Worm (Caenorhabditis elegans) whole organism, midembryonic: ENCODE results near the gene lips-2.
A peak's percentile ranks its signal among the peaks of the same experiment; 100 is the strongest.
"Not testable (repeated sequence)": the region's sequence is repeated elsewhere in the genome, so short reads cannot be mapped to it uniquely, and the experiment has no call there.

Source experiments
- T22C8.4 ChIP-seq: fragments of 200-800 bp; sonication (Bioruptor generic); IDR thresholded peaks from 2 replicates; pipeline ENCODE4 v1.3.6; 2022; ENCODE audit warnings: missing genetic modification characterization, missing compliant biosample characterization
- cog-1 ChIP-seq: sonication (generic microtip); optimal IDR thresholded peaks from 2 replicates; lab custom pipeline; 2016; ENCODE audit warnings: missing genetic modification characterization, missing compliant biosample characterization
- flt-1 ChIP-seq: fragments of 200-800 bp; sonication (Bioruptor generic); IDR thresholded peaks from 2 replicates; pipeline ENCODE4 v1.3.6; 2022; ENCODE audit warnings: missing genetic modification characterization, missing compliant biosample characterization
- klf-2 ChIP-seq: fragments of 200-800 bp; sonication (Bioruptor generic); conservative IDR thresholded peaks from 2 replicates; pipeline ENCODE4 v1.3.6; 2022; ENCODE audit warnings: missing genetic modification reagents, missing genetic modification characterization, missing compliant biosample characterization
- med-1 ChIP-seq: sonication (generic microtip); optimal IDR thresholded peaks from 2 replicates; lab custom pipeline; 2017; ENCODE audit warnings: missing genetic modification characterization, mild to moderate bottlenecking, missing compliant biosample characterization, antibody characterized with exemption, missing genetic modification reagents; ENCODE audit not compliant: insufficient read depth
- ref-1 ChIP-seq: fragments of 200-800 bp; sonication (Bioruptor generic); conservative IDR thresholded peaks from 2 replicates; pipeline ENCODE4 v1.3.6; 2022; ENCODE audit warnings: missing genetic modification reagents, missing genetic modification characterization, missing compliant biosample characterization
- tab-1 ChIP-seq: fragments of 200-800 bp; sonication (Bioruptor generic); IDR thresholded peaks from 2 replicates; pipeline ENCODE4 v1.3.6; 2022; ENCODE audit warnings: missing genetic modification characterization, missing compliant biosample characterization
- ztf-23 ChIP-seq: fragments of 200-800 bp; sonication (Bioruptor generic); IDR thresholded peaks from 2 replicates; pipeline ENCODE4 v1.3.6; 2022; ENCODE audit warnings: missing genetic modification reagents, missing genetic modification characterization, missing compliant biosample characterization
- ztf-29 ChIP-seq: fragments of 200-800 bp; sonication (Bioruptor generic); IDR thresholded peaks from 2 replicates; pipeline ENCODE4 v1.3.6; 2022; ENCODE audit warnings: missing genetic modification reagents, missing genetic modification characterization, missing compliant biosample characterization

lips-2 gene

DNA sequence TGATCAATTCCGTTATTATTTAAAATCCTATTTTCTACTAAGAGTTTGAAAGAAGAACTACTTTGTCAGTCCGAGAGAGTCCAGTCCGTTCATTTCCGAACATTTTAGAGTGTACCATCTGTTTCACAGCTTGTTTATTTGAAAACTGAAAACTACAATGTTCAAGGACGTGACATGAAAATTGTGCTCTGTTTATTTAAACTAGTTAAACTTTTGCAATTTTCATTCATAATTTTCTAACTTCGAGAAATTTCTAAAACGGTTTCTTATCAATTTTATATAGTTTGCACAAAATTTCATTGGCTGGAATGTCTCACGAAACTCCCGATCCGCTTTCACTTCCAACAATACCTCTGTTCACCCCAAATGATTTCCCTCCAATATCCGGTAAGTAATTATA is 5.1 kb upstream of the lips-2 start, which contains the start of gene C04B4.1:
C04B4.1 (plus strand) TSS at position 301 of the 400 bp plus-strand sequence.
- TF ChIP-seq tab-1 (no peak), ztf-29 (GFP tag; lab: Robert Waterston, UW) (no peak), flt-1 (GFP tag; lab: Robert Waterston, UW) (no peak), klf-2 (GFP tag; lab: Robert Waterston, UW) (no peak), ztf-23 (no peak), T22C8.4 (no peak), med-1 (GFP tag; lab: Kevin White, UChicago) (no peak), cog-1 (tag; lab: Kevin White, UChicago) (no peak), ref-1 (GFP tag; lab: Robert Waterston, UW) (no peak)

DNA sequence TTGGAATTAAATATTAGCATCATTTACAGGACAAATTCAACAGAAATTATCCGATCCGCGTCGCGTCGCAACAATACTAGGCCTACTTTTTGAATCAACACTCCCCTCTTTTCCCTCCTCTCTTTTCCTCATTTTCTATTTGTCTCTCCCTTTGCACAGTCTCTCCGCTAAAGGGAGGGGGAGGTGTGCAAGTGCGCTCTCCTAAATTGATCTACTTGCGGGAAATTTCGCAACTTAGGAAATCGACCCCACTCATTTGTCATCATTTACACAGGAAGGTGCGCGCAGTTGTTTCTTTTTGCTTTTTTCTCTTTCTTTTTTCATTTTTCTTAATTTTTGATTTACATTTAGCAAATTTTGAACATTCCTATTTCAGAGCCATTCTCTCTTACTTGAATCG is 2.7 kb upstream of the lips-2 start, which contains the start of gene C04B4.2:
C04B4.2 (plus strand) TSS at position 371 of the 400 bp plus-strand sequence.
- 0 out of 2 replicates have a peak, but pooled peaks have one; percentile 29 for TF ChIP-seq klf-2 (GFP tag; lab: Robert Waterston, UW)
- TF ChIP-seq ref-1 (GFP tag; lab: Robert Waterston, UW), result no peak

DNA sequence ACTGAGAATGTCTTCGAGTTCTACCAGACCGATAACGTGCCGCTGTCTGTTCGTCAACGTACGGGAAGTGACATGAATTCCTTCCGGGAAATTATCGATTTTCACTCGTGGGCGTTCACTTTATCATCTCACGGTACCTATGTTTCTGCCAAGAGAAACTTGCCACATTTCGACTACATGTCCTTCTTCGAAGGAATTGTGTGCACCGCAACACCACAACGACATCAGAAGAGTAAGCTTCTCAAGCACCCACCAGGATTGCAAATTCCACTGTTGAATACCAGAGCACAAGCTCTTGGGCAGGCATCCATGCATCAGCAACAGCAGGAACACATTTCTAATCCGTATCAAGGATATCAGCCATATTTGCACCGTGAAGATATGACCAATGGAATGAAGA is 1.4 kb upstream of the lips-2 start:
- no peak for TF ChIP-seq tab-1

DNA sequence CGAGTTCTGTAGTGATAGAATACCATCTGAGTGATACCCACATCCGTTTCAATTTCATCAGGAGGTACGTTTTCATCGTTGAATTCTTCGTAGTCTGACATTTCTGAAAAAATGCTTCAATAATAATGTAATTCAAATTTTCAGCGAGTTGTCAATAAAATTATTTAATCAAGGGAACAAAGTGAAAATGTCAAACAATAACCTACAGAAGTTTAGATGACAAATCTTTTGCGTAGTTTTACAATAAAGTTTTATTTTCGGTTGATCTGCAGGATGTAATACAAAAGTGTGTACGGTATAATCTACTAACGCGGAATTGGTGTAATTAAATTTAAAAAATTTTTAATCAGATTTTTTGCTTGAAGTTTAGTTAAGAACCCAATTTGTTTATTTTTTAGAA is 2.7 kb downstream of the lips-2 start, which contains the start of gene C04B4.5:
C04B4.5 (minus strand) TSS at position 101 of the 400 bp plus-strand sequence.
- TF ChIP-seq klf-2 (GFP tag; lab: Robert Waterston, UW) (no peak), ztf-29 (GFP tag; lab: Robert Waterston, UW) (no peak), cog-1 (tag; lab: Kevin White, UChicago) (no peak), flt-1 (GFP tag; lab: Robert Waterston, UW) (no peak), tab-1 (no peak), ref-1 (GFP tag; lab: Robert Waterston, UW) (no peak), ztf-23 (no peak), med-1 (GFP tag; lab: Kevin White, UChicago) (no peak), T22C8.4 (no peak)

DNA sequence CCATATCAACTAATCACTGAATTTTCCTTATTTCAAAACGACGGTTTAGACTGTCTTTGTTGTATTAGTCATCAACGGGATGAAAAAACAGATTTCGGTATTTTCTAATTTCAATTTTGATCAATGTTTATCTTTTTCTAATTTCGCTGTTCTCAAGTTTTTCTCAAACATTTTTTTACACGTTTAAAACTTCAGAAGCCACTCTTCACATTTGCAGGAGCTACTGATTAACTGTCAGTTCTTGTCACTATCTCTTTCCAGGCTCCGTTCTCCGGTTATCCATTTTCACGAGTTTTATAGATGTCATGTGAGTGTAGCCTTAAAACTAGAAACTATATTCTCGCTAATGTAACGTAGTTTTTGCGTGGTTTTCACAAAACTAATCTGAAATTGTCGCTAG is 4.9 kb downstream of the lips-2 start, which contains the start of gene C04B4.4:
C04B4.4 (plus strand) TSS at position 301 of the 400 bp plus-strand sequence.
- TF ChIP-seq tab-1 (no peak), T22C8.4 (no peak), ref-1 (GFP tag; lab: Robert Waterston, UW) (no peak), flt-1 (GFP tag; lab: Robert Waterston, UW) (no peak), cog-1 (tag; lab: Kevin White, UChicago) (no peak), ztf-23 (no peak), ztf-29 (GFP tag; lab: Robert Waterston, UW) (no peak), klf-2 (GFP tag; lab: Robert Waterston, UW) (no peak), med-1 (GFP tag; lab: Kevin White, UChicago) (no peak)

DNA sequence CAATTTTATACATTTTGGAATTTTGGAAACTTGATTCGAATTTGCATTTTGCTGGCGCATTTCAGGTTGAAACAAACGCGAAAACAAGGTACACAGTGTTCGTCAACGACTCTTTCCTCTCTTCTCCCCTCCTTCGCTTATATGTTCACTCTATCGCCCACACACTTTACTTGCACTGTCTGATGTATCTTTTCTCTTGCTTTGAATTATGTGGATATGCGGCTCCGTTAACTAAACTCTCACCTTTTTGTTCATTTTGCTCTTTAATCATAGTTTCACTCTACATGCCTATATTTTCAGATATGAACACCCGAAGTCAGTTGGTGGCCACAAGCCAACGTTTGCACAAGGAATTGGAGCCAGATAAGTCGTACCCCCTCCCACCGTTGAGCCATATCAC is 8.7 kb downstream of the lips-2 start, which contains the start of gene W06D11.1:
W06D11.1 (plus strand) TSS at position 301 of the 400 bp plus-strand sequence.
- TF ChIP-seq flt-1 (GFP tag; lab: Robert Waterston, UW) (no peak), T22C8.4 (no peak), cog-1 (tag; lab: Kevin White, UChicago) (no peak), ztf-29 (GFP tag; lab: Robert Waterston, UW) (no peak), tab-1 (no peak), klf-2 (GFP tag; lab: Robert Waterston, UW) (no peak), med-1 (GFP tag; lab: Kevin White, UChicago) (no peak), ref-1 (GFP tag; lab: Robert Waterston, UW) (no peak), ztf-23 (no peak)

DNA sequence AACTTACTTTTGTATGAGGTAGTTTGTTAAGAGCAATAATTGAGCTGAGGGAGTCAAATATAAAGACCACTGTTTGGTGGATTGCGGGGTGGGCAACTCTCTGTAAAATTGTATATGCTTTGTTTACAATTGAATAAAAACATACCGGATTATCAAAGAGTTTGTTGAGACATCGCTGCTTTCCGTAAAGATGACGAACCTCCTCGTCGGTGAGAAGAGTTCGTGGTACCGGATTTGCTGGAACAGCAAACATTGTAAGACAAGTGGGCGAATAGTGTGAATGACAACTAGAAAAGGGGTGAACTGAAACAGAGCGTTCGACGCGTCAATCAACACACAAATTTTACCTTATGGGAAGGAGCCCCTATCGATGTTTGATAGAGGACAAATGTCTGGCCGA is 10.8 kb downstream of the lips-2 start, which contains the start of gene W06D11.2:
W06D11.2 (minus strand) TSS at position 339 of the 400 bp plus-strand sequence.
- TF ChIP-seq klf-2 (GFP tag; lab: Robert Waterston, UW), result no peak
- TF ChIP-seq ztf-23, result no peak
- no peak for TF ChIP-seq cog-1 (tag; lab: Kevin White, UChicago)
- no peak for TF ChIP-seq med-1 (GFP tag; lab: Kevin White, UChicago)
- TF ChIP-seq flt-1 (GFP tag; lab: Robert Waterston, UW), result no peak
- TF ChIP-seq T22C8.4, result no peak
- no peak for TF ChIP-seq tab-1
- TF ChIP-seq ztf-29 (GFP tag; lab: Robert Waterston, UW), result no peak
- TF ChIP-seq ref-1 (GFP tag; lab: Robert Waterston, UW), result no peak

DNA sequence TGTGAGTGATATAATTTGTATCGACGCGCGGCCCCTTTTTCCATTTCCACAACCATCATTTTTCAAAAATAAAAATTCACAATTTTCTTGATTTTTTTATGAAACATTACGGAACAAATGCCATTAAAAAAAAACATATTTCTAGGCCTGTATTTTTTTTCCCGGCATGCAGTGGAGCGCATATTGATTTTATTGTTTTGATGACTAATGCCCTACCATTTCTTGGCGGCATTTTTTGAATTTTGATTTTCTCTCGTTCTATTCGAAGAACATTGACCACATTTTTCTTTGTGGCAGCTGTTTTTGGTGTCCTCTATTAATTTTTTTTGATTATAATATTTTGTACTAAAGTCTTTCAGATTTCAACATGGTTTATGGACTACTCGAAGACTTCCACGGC is 12.7 kb downstream of the lips-2 start, which contains the start of gene W06D11.3:
W06D11.3 (plus strand) TSS at position 360 of the 400 bp plus-strand sequence.
- TF ChIP-seq tab-1 (no peak), ref-1 (GFP tag; lab: Robert Waterston, UW) (no peak), ztf-29 (GFP tag; lab: Robert Waterston, UW) (no peak), med-1 (GFP tag; lab: Kevin White, UChicago) (no peak), T22C8.4 (no peak), ztf-23 (no peak)

DNA sequence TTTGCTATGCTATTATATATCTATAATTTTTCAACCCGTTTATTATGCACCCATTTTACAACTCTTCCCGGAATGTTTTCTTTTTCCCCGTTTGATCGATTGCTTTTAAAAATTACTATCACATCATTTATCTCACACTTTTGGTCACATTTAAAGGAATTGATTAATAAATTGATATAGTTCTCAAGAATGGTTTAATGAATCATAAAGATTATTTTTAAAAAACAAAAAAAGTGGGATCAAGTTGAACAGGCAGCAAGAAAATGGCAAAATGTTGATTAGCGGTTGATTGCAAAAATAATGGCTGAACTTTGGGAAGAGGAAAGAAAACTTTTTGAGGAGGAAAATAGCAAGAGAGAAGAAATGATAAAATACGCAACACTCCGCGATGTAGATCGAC is 14.2 kb downstream of the lips-2 start, which contains the start of gene W06D11.5:
W06D11.5 (plus strand) TSS at position 301 of the 400 bp plus-strand sequence.
- TF ChIP-seq tab-1 (no peak), med-1 (GFP tag; lab: Kevin White, UChicago) (no peak)

DNA sequence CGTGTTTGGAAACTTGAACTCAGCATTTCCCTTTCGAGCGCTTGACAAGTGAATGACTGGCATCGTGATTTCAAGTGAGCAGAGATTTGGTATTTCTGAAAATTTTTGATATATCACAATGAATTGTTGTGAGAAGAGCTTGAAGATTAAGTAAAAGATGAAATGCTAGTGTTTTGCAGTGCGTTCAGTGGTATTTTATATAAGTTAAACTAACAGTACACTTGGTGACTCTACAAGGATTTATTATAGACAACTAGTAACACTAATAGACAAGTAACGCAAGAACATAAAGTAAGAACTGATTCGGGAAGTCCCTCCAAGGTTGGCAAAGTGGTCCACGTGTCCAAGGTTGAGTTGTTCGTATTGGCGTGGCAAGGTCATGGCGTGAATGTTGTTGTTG is 17.2 kb downstream of the lips-2 start, which contains the start of gene dot-1.3:
dot-1.3 (minus strand) TSS at position 101 of the 400 bp plus-strand sequence.
- TF ChIP-seq flt-1 (GFP tag; lab: Robert Waterston, UW); cog-1 (tag; lab: Kevin White, UChicago); ztf-23: not testable (repeated sequence)
